Worm (Caenorhabditis elegans) whole organism, early embryonic: ENCODE data around the gene nhr-6.

Source experiments
- aly-1 ChIP-seq: sonication (generic microtip); optimal IDR thresholded peaks from 2 replicates; lab custom pipeline; 2016; ENCODE audit warnings: missing genetic modification characterization, missing compliant biosample characterization
- ama-1 ChIP-seq: fragments of 150-350 bp; optimal IDR thresholded peaks from 2 replicates; lab custom pipeline; 2014
- ceh-13 ChIP-seq: fragments of 200-800 bp; sonication (Bioruptor generic); optimal IDR thresholded peaks from 2 replicates; lab custom pipeline; 2018; ENCODE audit warnings: mild to moderate bottlenecking, missing genetic modification characterization, missing compliant biosample characterization
- flt-1 ChIP-seq: fragments of 200-800 bp; sonication (Bioruptor generic); IDR thresholded peaks from 2 replicates; pipeline ENCODE4 v1.3.6; 2022; ENCODE audit warnings: missing genetic modification characterization, missing compliant biosample characterization
- hmbx-1 ChIP-seq: sonication (generic microtip); optimal IDR thresholded peaks from 2 replicates; lab custom pipeline; 2016; ENCODE audit warnings: mild to moderate bottlenecking, missing genetic modification characterization, missing compliant biosample characterization
- hmg-4 ChIP-seq: fragments of 200-800 bp; sonication (Bioruptor generic); optimal IDR thresholded peaks from 2 replicates; lab custom pipeline; 2018; ENCODE audit warnings: mild to moderate bottlenecking, missing genetic modification characterization, missing compliant biosample characterization
- hnd-1 ChIP-seq: sonication (generic microtip); optimal IDR thresholded peaks from 2 replicates; lab custom pipeline; 2016; ENCODE audit warnings: missing genetic modification characterization, missing compliant biosample characterization
- tbx-37 ChIP-seq: fragments of 200-800 bp; sonication (Bioruptor generic); conservative IDR thresholded peaks from 2 replicates; pipeline ENCODE4 v1.3.6; 2022; ENCODE audit warnings: missing genetic modification reagents, missing genetic modification characterization, missing compliant biosample characterization
- tra-4 ChIP-seq: sonication (generic microtip); optimal IDR thresholded peaks from 2 replicates; lab custom pipeline; 2017; ENCODE audit warnings: missing genetic modification characterization, missing compliant biosample characterization

DNA sequence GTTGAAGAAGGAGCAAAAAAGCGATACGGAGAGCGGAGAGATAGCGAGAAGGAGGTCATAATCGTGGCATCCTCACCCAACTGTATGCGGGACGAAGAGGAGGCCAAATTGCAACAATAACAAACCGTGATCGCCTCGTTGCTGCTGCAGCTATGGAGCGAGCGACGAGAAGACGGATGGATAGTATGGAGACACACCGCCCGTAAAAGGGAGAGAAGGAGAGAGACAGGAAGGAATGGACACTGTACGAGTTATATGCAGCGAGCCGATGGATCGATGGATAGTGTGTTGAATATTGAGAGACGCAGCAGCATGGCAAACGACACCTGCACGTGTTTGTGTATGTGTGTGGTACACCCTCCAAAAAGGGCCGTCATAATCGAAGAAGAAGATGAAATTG is 50.4 kb downstream of the nhr-6 start:
- TF ChIP-seq ama-1 (lab: Kevin White, UChicago) (no peak), hnd-1 (tag; lab: Kevin White, UChicago) (no peak), tbx-37 (GFP tag; lab: Robert Waterston, UW) (no peak), hmg-4 (GFP tag; lab: Kevin White, UChicago) (peak; percentile 11), hmbx-1 (no peak), ceh-13 (GFP tag; lab: Kevin White, UChicago) (no peak), tra-4 (tag; lab: Kevin White, UChicago) (no peak), aly-1 (tag; lab: Kevin White, UChicago) (peak; percentile 72), flt-1 (GFP tag; lab: Robert Waterston, UW) (no peak)
